Fruit fly (Drosophila melanogaster): ENCODE measurements around the gene TBC1D5.

Gene TBC1D5

dm6 chr3R:13260114-13260673, 11.6 kb downstream of the TBC1D5 start, which contains the start of gene CG11686 (continued):
- peak; percentile 88; the same call in 3 of the 4 replicates for TF ChIP-seq chinmo (GFP tag; IDR thresholded peaks at IDR 0.05; ENCODE audit: partially characterized antibody)
- TF ChIP-seq CG2202 (tag; optimal IDR thresholded peaks at IDR 0.05), result no peak
- TF ChIP-seq Fer3 (tag; optimal IDR thresholded peaks at IDR 0.05), result no peak
- peak; percentile 14; the same call in 1 of the 2 replicates for TF ChIP-seq E2f2 (GFP tag; IDR thresholded peaks at IDR 0.05)
- TF ChIP-seq CG9876 (GFP tag; optimal IDR thresholded peaks at IDR 0.05), result no peak
- no peak for TF ChIP-seq Sin3A (optimal IDR thresholded peaks at IDR 0.05)
- TF ChIP-seq Ets97D (GFP tag; optimal IDR thresholded peaks at IDR 0.05), result peak; percentile 6
- no peak for TF ChIP-seq CG9215 (GFP tag; IDR thresholded peaks at IDR 0.05)
- TF ChIP-seq dimm (GFP tag; IDR thresholded peaks at IDR 0.05), result no peak
- no peak for TF ChIP-seq CG31365 (tag; optimal IDR thresholded peaks at IDR 0.05)
- TF ChIP-seq CG9797 (GFP tag; optimal IDR thresholded peaks at IDR 0.05), result no peak
- TF ChIP-seq usp (GFP tag; optimal IDR thresholded peaks at IDR 0.05), result no peak
- TF ChIP-seq CG10267 (tag; optimal IDR thresholded peaks at IDR 0.05), result no peak
- no peak for TF ChIP-seq ATbp (GFP tag; optimal IDR thresholded peaks at IDR 0.05)
- peak; percentile 42; the same call in 1 of the 2 replicates for TF ChIP-seq MBD-R2 (GFP tag; IDR thresholded peaks at IDR 0.05)
- TF ChIP-seq dm (GFP tag; optimal IDR thresholded peaks at IDR 0.05), result no peak
- no peak for TF ChIP-seq CG32772 (GFP tag; IDR thresholded peaks at IDR 0.05)
- no peak for TF ChIP-seq her (GFP tag; optimal IDR thresholded peaks at IDR 0.05)
- no peak for TF ChIP-seq fu2 (GFP tag; optimal IDR thresholded peaks at IDR 0.05)
- peak; percentile 44 for TF ChIP-seq lab (GFP tag; optimal IDR thresholded peaks at IDR 0.05)
- TF ChIP-seq wor (GFP tag; IDR thresholded peaks at IDR 0.05), result no peak
- no peak for TF ChIP-seq sima (GFP tag; optimal IDR thresholded peaks at IDR 0.05)
- TF ChIP-seq eyg (GFP tag; optimal IDR thresholded peaks at IDR 0.05), result no peak
- peak; percentile 4 for TF ChIP-seq CG12769 (tag; optimal IDR thresholded peaks at IDR 0.05)
- no peak for TF ChIP-seq YL-1 (GFP tag; optimal IDR thresholded peaks at IDR 0.05)
- TF ChIP-seq CG14667 (GFP tag; IDR thresholded peaks at IDR 0.05), result no peak
- TF ChIP-seq CG13894 (tag; optimal IDR thresholded peaks at IDR 0.05), result no peak
- TF ChIP-seq dysf (GFP tag; IDR thresholded peaks at IDR 0.05), result no peak; the same call in 2 of the 3 replicates
- no peak for TF ChIP-seq CG4617 (GFP tag; optimal IDR thresholded peaks at IDR 0.05; ENCODE audit: borderline replicate concordance)
- TF ChIP-seq Hr39 (optimal IDR thresholded peaks at IDR 0.05), result no peak
- TF ChIP-seq BEAF-32 (GFP tag; optimal IDR thresholded peaks at IDR 0.05), result no peak
- 0 out of 2 replicates have a peak, but pooled peaks have one; percentile 41 for TF ChIP-seq vvl (GFP tag; IDR thresholded peaks at IDR 0.05)
- TF ChIP-seq PHDP (tag; optimal IDR thresholded peaks at IDR 0.05), result no peak
- TF ChIP-seq maf-S (GFP tag; optimal IDR thresholded peaks at IDR 0.05), result no peak
- no peak for TF ChIP-seq Dek (tag; optimal IDR thresholded peaks at IDR 0.05)
- TF ChIP-seq Oli (tag; optimal IDR thresholded peaks at IDR 0.05), result no peak
- TF ChIP-seq ems (GFP tag; optimal IDR thresholded peaks at IDR 0.05), result no peak
- no peak for TF ChIP-seq aop (GFP tag; IDR thresholded peaks at IDR 0.05)
- no peak for TF ChIP-seq bcd (GFP tag; optimal IDR thresholded peaks at IDR 0.05)
- no peak for TF ChIP-seq CG15269 (tag; optimal IDR thresholded peaks at IDR 0.05)
- TF ChIP-seq CG16863 (GFP tag; optimal IDR thresholded peaks at IDR 0.05), result no peak
- TF ChIP-seq D (optimal IDR thresholded peaks at IDR 0.05), result no peak
- TF ChIP-seq D (GFP tag; optimal IDR thresholded peaks at IDR 0.05), result no peak
- TF ChIP-seq Chrac-16 (GFP tag; optimal IDR thresholded peaks at IDR 0.05), result no peak
- TF ChIP-seq ro (GFP tag; IDR thresholded peaks at IDR 0.05), result no peak
- peak; percentile 50 for TF ChIP-seq CG17186 (GFP tag; optimal IDR thresholded peaks at IDR 0.05)
- no peak for TF ChIP-seq ac (GFP tag; optimal IDR thresholded peaks at IDR 0.05)
- TF ChIP-seq gce (GFP tag; IDR thresholded peaks at IDR 0.05), result no peak
- no peak for TF ChIP-seq dati (GFP tag; IDR thresholded peaks at IDR 0.05)
- no peak for TF ChIP-seq H2.0 (GFP tag; IDR thresholded peaks at IDR 0.05)
- 0 out of 2 replicates have a peak, but pooled peaks have one; percentile 11 for TF ChIP-seq CG6272 (GFP tag; IDR thresholded peaks at IDR 0.05)
- TF ChIP-seq CG1792 (GFP tag; optimal IDR thresholded peaks at IDR 0.05), result no peak

All from whole organism, embryonic.